Fruit fly (Drosophila melanogaster) whole organism, embryonic: Measurements from ENCODE around the gene CG15140.

Experiments
- CG10321 ChIP-seq: fragments of 200-800 bp; sonication (Bioruptor generic); IDR thresholded peaks from 2 replicates; pipeline ENCODE4 v1.3.6; 2022; ENCODE audit warnings: missing biosample characterization, missing genetic modification characterization
- CG10543 ChIP-seq: fragments of 200-800 bp; sonication (Bioruptor generic); optimal IDR thresholded peaks from 3 replicates; lab custom pipeline; 2017; ENCODE audit warnings: missing biosample characterization, mild to moderate bottlenecking, missing genetic modification characterization, moderate library complexity
- CG11085 ChIP-seq: fragments of 200-800 bp; sonication (Bioruptor generic); IDR thresholded peaks from 2 replicates; pipeline ENCODE4 v1.3.6; 2022; ENCODE audit warnings: missing biosample characterization, missing genetic modification characterization
- CG11560 ChIP-seq: fragments of 200-800 bp; sonication (Bioruptor generic); IDR thresholded peaks from 3 replicates; pipeline ENCODE4 v1.3.6; 2022; ENCODE audit warnings: missing biosample characterization, missing genetic modification characterization
- CG11695 ChIP-seq: fragments of 200-800 bp; sonication (Bioruptor generic); IDR thresholded peaks from 3 replicates; pipeline ENCODE4 v1.3.6; 2022; ENCODE audit warnings: missing biosample characterization, missing genetic modification characterization
- CG12769 ChIP-seq: fragments of 200-800 bp; sonication (Bioruptor generic); optimal IDR thresholded peaks from 2 replicates; lab custom pipeline; 2019; ENCODE audit warnings: missing biosample characterization, mild to moderate bottlenecking, missing genetic modification characterization, moderate library complexity
- CG13424 ChIP-seq: fragments of 200-800 bp; sonication (Bioruptor generic); optimal IDR thresholded peaks from 2 replicates; lab custom pipeline; 2019; ENCODE audit warnings: missing biosample characterization, mild to moderate bottlenecking, missing genetic modification characterization, moderate library complexity
- CG15601 ChIP-seq: fragments of 200-800 bp; sonication (Bioruptor generic); optimal IDR thresholded peaks from 3 replicates; lab custom pipeline; 2019; ENCODE audit warnings: missing biosample characterization, mild to moderate bottlenecking, missing genetic modification characterization, moderate library complexity
- CG18599 ChIP-seq: fragments of 200-800 bp; sonication (Bioruptor generic); optimal IDR thresholded peaks from 3 replicates; lab custom pipeline; 2017; ENCODE audit warnings: missing biosample characterization, missing genetic modification characterization, mild to moderate bottlenecking, moderate library complexity, missing genetic modification reagents
- CG2199 ChIP-seq: fragments of 200-800 bp; sonication (Bioruptor generic); IDR thresholded peaks from 3 replicates; pipeline ENCODE4 v1.3.6; 2022; ENCODE audit warnings: missing biosample characterization, missing genetic modification characterization
- CG30431 ChIP-seq: fragments of 200-800 bp; sonication (Bioruptor generic); optimal IDR thresholded peaks from 2 replicates; lab custom pipeline; 2017; ENCODE audit warnings: missing biosample characterization, missing genetic modification characterization
- CG3065 ChIP-seq: fragments of 200-800 bp; sonication (Bioruptor generic); optimal IDR thresholded peaks from 2 replicates; lab custom pipeline; 2016; ENCODE audit warnings: missing biosample characterization, missing genetic modification characterization
- CG32532 ChIP-seq: fragments of 200-800 bp; sonication (Bioruptor generic); IDR thresholded peaks from 2 replicates; pipeline ENCODE4 v1.3.6; 2022; ENCODE audit warnings: missing biosample characterization, missing genetic modification characterization
- CG6689 ChIP-seq: fragments of 200-800 bp; sonication (Bioruptor generic); IDR thresholded peaks from 2 replicates; pipeline ENCODE4 v1.3.6; 2022; ENCODE audit warnings: missing biosample characterization, missing genetic modification characterization
- CG7372 ChIP-seq: fragments of 200-800 bp; sonication (Bioruptor generic); IDR thresholded peaks from 2 replicates; pipeline ENCODE4 v1.3.6; 2022; ENCODE audit warnings: missing biosample characterization, missing genetic modification characterization
- CHES-1-like ChIP-seq: fragments of 200-800 bp; sonication (Bioruptor generic); optimal IDR thresholded peaks from 2 replicates; lab custom pipeline; 2016; ENCODE audit warnings: missing biosample characterization, missing genetic modification characterization
- D ChIP-seq, 2 experiments: fragments of 200-800 bp in 1 of 2; fragments of >200 bp in 1 of 2; sonication (Bioruptor generic) in 1 of 2; optimal IDR thresholded peaks; 2 replicates in 1 of 2; 3 replicates in 1 of 2; lab custom pipeline; 2017; ENCODE audit warnings: mild to moderate bottlenecking in 1 of 2, missing biosample characterization in 1 of 2, missing genetic modification characterization in 1 of 2, missing genetic modification reagents in 1 of 2
- Dek ChIP-seq: fragments of 200-800 bp; sonication (Bioruptor generic); optimal IDR thresholded peaks from 3 replicates; lab custom pipeline; 2019; ENCODE audit warnings: missing biosample characterization, mild to moderate bottlenecking, missing genetic modification characterization, moderate library complexity
- HHEX ChIP-seq: fragments of 200-800 bp; sonication (Bioruptor generic); optimal IDR thresholded peaks from 3 replicates; lab custom pipeline; 2017; ENCODE audit warnings: missing biosample characterization, mild to moderate bottlenecking, missing genetic modification characterization, missing genetic modification reagents
- Kr ChIP-seq: fragments of 200-800 bp; sonication (Bioruptor generic); optimal IDR thresholded peaks from 2 replicates; lab custom pipeline; 2017; ENCODE audit warnings: missing biosample characterization, mild to moderate bottlenecking, missing genetic modification characterization
- Spps ChIP-seq: fragments of 200-800 bp; sonication (Bioruptor generic); optimal IDR thresholded peaks from 2 replicates; lab custom pipeline; 2018; ENCODE audit warnings: missing biosample characterization, mild to moderate bottlenecking, missing genetic modification characterization
- ac ChIP-seq: fragments of 200-800 bp; sonication (Bioruptor generic); optimal IDR thresholded peaks from 3 replicates; lab custom pipeline; 2017; ENCODE audit warnings: missing biosample characterization, mild to moderate bottlenecking, missing genetic modification characterization
- cad ChIP-seq: fragments of >200 bp; optimal IDR thresholded peaks from 2 replicates; lab custom pipeline; 2017; ENCODE audit warnings: missing biosample characterization, missing genetic modification characterization
- crol ChIP-seq: fragments of 200-800 bp; sonication (Bioruptor generic); IDR thresholded peaks from 2 replicates; pipeline ENCODE4 v1.3.6; 2022; ENCODE audit warnings: missing biosample characterization, missing genetic modification characterization
- eyg ChIP-seq: fragments of 200-800 bp; sonication (Bioruptor generic); optimal IDR thresholded peaks from 3 replicates; lab custom pipeline; 2016; ENCODE audit warnings: missing biosample characterization, missing genetic modification characterization
- fd102C ChIP-seq: fragments of 200-800 bp; sonication (Bioruptor generic); optimal IDR thresholded peaks from 2 replicates; lab custom pipeline; 2018; ENCODE audit warnings: missing biosample characterization, mild to moderate bottlenecking, missing genetic modification characterization, moderate library complexity
- ham ChIP-seq: fragments of 200-800 bp; sonication (Bioruptor generic); IDR thresholded peaks from 2 replicates; pipeline ENCODE4 v1.3.6; 2022; ENCODE audit warnings: missing biosample characterization, missing genetic modification characterization
- jumu ChIP-seq: fragments of 200-800 bp; sonication (Bioruptor generic); optimal IDR thresholded peaks from 3 replicates; lab custom pipeline; 2016; ENCODE audit warnings: missing biosample characterization, missing genetic modification characterization
- kni ChIP-seq: fragments of 200-800 bp; sonication (Bioruptor generic); optimal IDR thresholded peaks from 3 replicates; lab custom pipeline; 2017; ENCODE audit warnings: mild to moderate bottlenecking, missing biosample characterization, missing genetic modification reagents, missing genetic modification characterization
- knrl ChIP-seq: fragments of 200-800 bp; sonication (Bioruptor generic); IDR thresholded peaks from 3 replicates; pipeline ENCODE4 v1.3.6; 2022; ENCODE audit warnings: missing biosample characterization, missing genetic modification characterization; ENCODE audit not compliant: partially characterized antibody
- nau ChIP-seq: fragments of 200-800 bp; sonication (Bioruptor generic); optimal IDR thresholded peaks from 3 replicates; lab custom pipeline; 2017; ENCODE audit warnings: missing biosample characterization, mild to moderate bottlenecking, missing genetic modification characterization, missing genetic modification reagents
- nerfin-2 ChIP-seq: fragments of 200-800 bp; sonication (Bioruptor generic); IDR thresholded peaks from 2 replicates; pipeline ENCODE4 v1.3.6; 2022; ENCODE audit warnings: missing biosample characterization, missing genetic modification characterization; ENCODE audit not compliant: partially characterized antibody
- prd ChIP-seq, 3 experiments: fragments of >200 bp in 2 of 3; fragments of 200-800 bp in 1 of 3; sonication (Bioruptor generic) in 1 of 3; optimal IDR thresholded peaks in 2 of 3; IDR thresholded peaks in 1 of 3; 2 replicates in 2 of 3; 3 replicates in 1 of 3; pipeline versions ENCODE4 v1.3.6 to Lab custom; 2017 to 2022; ENCODE audit warnings: missing biosample characterization in 1 of 3, missing genetic modification characterization in 1 of 3
- ro ChIP-seq: fragments of 200-800 bp; sonication (Bioruptor generic); IDR thresholded peaks from 2 replicates; pipeline ENCODE4 v1.3.6; 2022; ENCODE audit warnings: missing biosample characterization, missing genetic modification characterization
- row ChIP-seq: fragments of 200-800 bp; sonication (Bioruptor generic); IDR thresholded peaks from 3 replicates; pipeline ENCODE4 v1.3.6; 2022; ENCODE audit warnings: missing biosample characterization, missing genetic modification characterization
- sd ChIP-seq: fragments of 200-800 bp; sonication (Bioruptor generic); optimal IDR thresholded peaks from 3 replicates; lab custom pipeline; 2018; ENCODE audit warnings: missing biosample characterization, mild to moderate bottlenecking, missing genetic modification characterization, moderate library complexity
- sens ChIP-seq: fragments of 200-800 bp; sonication (Bioruptor generic); peaks from one replicate; lab custom pipeline; 2016; ENCODE audit warnings: missing biosample characterization, missing genetic modification characterization
- tll ChIP-seq, 2 experiments: fragments of 200-800 bp in 1 of 2; fragments of >200 bp in 1 of 2; sonication (Bioruptor generic) in 1 of 2; optimal IDR thresholded peaks; 2 replicates each; lab custom pipeline; 2017 to 2019; ENCODE audit warnings: missing biosample characterization in 2 of 2, missing genetic modification characterization in 2 of 2, mild to moderate bottlenecking in 1 of 2, moderate library complexity in 1 of 2
- twi ChIP-seq: fragments of 200-800 bp; optimal IDR thresholded peaks from 2 replicates; lab custom pipeline; 2019; ENCODE audit warnings: missing biosample characterization, mild to moderate bottlenecking, missing genetic modification characterization, moderate library complexity
- unpg ChIP-seq: fragments of 200-800 bp; sonication (Bioruptor generic); optimal IDR thresholded peaks from 3 replicates; lab custom pipeline; 2018; ENCODE audit warnings: missing biosample characterization, mild to moderate bottlenecking, missing genetic modification characterization, moderate library complexity
- vnd ChIP-seq: fragments of 200-800 bp; sonication (Bioruptor generic); IDR thresholded peaks from 3 replicates; pipeline ENCODE4 v1.3.6; 2022; ENCODE audit warnings: missing biosample characterization, missing genetic modification characterization; ENCODE audit not compliant: partially characterized antibody
- zen ChIP-seq: fragments of 200-800 bp; sonication (Bioruptor generic); optimal IDR thresholded peaks from 3 replicates; lab custom pipeline; 2018; ENCODE audit warnings: missing biosample characterization, mild to moderate bottlenecking, missing genetic modification characterization, moderate library complexity

CG15140 gene

DNA sequence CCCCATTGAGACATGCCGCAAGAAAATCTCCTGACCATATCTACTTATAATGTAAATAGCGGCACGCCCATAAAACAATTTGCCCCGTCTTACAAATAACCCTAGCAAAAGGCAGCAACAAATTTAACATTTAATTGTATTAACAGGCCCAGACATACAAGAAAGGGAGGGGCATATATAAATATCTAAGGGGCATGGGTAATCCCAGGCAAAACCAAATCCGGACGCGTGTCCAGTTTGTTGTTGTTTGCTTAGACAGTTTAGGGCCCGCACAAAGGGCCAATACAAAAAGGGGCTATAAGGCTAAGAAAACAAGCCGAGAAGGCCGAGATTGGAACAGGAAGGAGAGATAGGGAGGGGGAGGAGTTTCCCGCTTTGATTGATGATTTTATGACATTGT lies 23.8 kb upstream of the CG15140 start (continued):
- TF ChIP-seq CG6689 (GFP tag; lab: Robert Waterston, UW) (no peak), sd (tag; lab: Kevin White, UChicago) (no peak), row (no peak), vnd (GFP tag; lab: Robert Waterston, UW) (no peak), CG7372 (no peak), CG10543 (no peak), kni (GFP tag; lab: Kevin White, UChicago) (no peak), prd (optimal IDR thresholded peaks at IDR 0.05; lab: Kevin White, UChicago) (no peak), prd (GFP tag; IDR thresholded peaks at IDR 0.05; lab: Robert Waterston, UW) (peak; percentile 17; the same call in 1 of the 3 replicates), unpg (GFP tag; lab: Kevin White, UChicago) (no peak), CG15601 (tag; lab: Kevin White, UChicago) (no peak), nerfin-2 (GFP tag; lab: Robert Waterston, UW) (no peak), CG2199 (GFP tag; lab: Robert Waterston, UW) (0 out of 3 replicates have a peak, but pooled peaks have one; percentile 32), CG12769 (no peak), CG11695 (GFP tag; lab: Robert Waterston, UW) (no peak), CG32532 (no peak), CG30431 (GFP tag; lab: Kevin White, UChicago) (no peak), CG13424 (tag; lab: Kevin White, UChicago) (no peak), CG3065 (GFP tag; lab: Kevin White, UChicago) (peak; percentile 25), knrl (GFP tag; lab: Robert Waterston, UW) (no peak), jumu (no peak), nau (GFP tag; lab: Kevin White, UChicago) (no peak), fd102C (GFP tag; lab: Kevin White, UChicago) (peak; percentile 65), CG11085 (GFP tag; lab: Robert Waterston, UW) (no peak), CG11560 (tag; lab: Robert Waterston, UW) (no peak), ro (GFP tag; lab: Robert Waterston, UW) (no peak), sens (peak; percentile 46), HHEX (GFP tag; lab: Kevin White, UChicago) (no peak), Spps (tag; lab: Kevin White, UChicago) (no peak), CG10321 (GFP tag; lab: Robert Waterston, UW) (no peak), Dek (no peak), CG18599 (GFP tag; lab: Kevin White, UChicago) (no peak)

DNA sequence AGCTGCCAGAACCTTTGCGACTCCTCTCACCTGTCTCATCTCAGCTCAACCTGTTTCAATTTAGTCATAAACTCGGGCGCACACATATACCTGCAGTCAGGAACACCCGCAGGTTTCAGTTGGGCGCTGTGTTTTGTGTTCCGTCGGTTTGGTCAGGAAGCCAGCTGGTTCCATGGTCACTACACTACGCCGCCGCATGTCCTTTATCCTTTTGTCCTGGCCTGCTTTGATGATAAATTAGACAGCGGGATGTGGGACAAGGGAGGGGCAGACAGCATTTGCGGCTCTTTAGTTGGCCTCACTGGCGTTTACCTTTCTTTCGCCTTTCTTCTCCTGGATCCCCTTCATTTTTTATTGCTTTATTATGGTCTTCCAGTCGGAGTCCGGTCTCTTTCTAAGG lies 22.7 kb upstream of the CG15140 start:
- TF ChIP-seq sd (tag; lab: Kevin White, UChicago): no peak
- TF ChIP-seq ham (GFP tag; lab: Robert Waterston, UW): no peak
- TF ChIP-seq crol (GFP tag; lab: Robert Waterston, UW): peak; percentile 59
- peak; percentile 91 for TF ChIP-seq zen (tag; lab: Kevin White, UChicago)
- TF ChIP-seq CHES-1-like: no peak
- peak; percentile 90 for TF ChIP-seq D (optimal IDR thresholded peaks at IDR 0.05; lab: Kevin White, UChicago)
- TF ChIP-seq D (GFP tag; optimal IDR thresholded peaks at IDR 0.05; lab: Kevin White, UChicago): no peak
- TF ChIP-seq cad: peak; percentile 87
- TF ChIP-seq eyg (GFP tag; lab: Kevin White, UChicago): no peak
- TF ChIP-seq twi (tag; lab: Kevin White, UChicago): peak; percentile 1
- peak; percentile 81 for TF ChIP-seq ac (GFP tag; lab: Kevin White, UChicago)
- TF ChIP-seq Kr: peak; percentile 48
- TF ChIP-seq tll (GFP tag; optimal IDR thresholded peaks at IDR 0.05; lab: Kevin White, UChicago): peak in 1 of 2 experiments; percentile 26
- 0 out of 3 replicates have a peak, but pooled peaks have one; percentile 27 for TF ChIP-seq CG2199 (GFP tag; lab: Robert Waterston, UW)
- TF ChIP-seq, all 482 proteins: peak for 9
